Worm (Caenorhabditis elegans) whole organism, L2 larva: ENCODE results near the gene B0416.5.

ENCODE experiments used
- aly-2 ChIP-seq: fragments of 150-350 bp; optimal IDR thresholded peaks from 2 replicates; lab custom pipeline; 2014; ENCODE audit warnings: missing biosample characterization, missing genetic modification characterization
- mab-5 ChIP-seq: fragments of 150-350 bp; optimal IDR thresholded peaks from 2 replicates; lab custom pipeline; 2014; ENCODE audit warnings: missing biosample characterization, missing genetic modification characterization
- snpc-4 ChIP-seq: fragments of 150-350 bp; optimal IDR thresholded peaks from 2 replicates; lab custom pipeline; 2014; ENCODE audit warnings: missing biosample characterization, missing genetic modification characterization

- no peak for TF ChIP-seq aly-2 (tag; lab: Kevin White, UChicago)
- no peak for TF ChIP-seq mab-5
- TF ChIP-seq snpc-4: no peak
Measured at ce11 chrX:9278653-9279052, 8.0 kb upstream of the B0416.5 start, which contains the start of gene B0416.4.
